Worm (Caenorhabditis elegans): ENCODE results near the gene C08B6.10.

- TF ChIP-seq pha-4 (tag; optimal IDR thresholded peaks at IDR 0.05) (no peak), cnd-1 (tag; optimal IDR thresholded peaks at IDR 0.05) (no peak)
Measured at ce11 chrV:10166368-10166767, 41.1 kb downstream of the C08B6.10 start, which contains the start of gene C51E3.6.
